Fruit fly (Drosophila melanogaster) whole organism, prepupa: Measurements from ENCODE around the gene phu.

Source experiments
- CG10669 ChIP-seq: fragments of 200-800 bp; sonication (Bioruptor generic); optimal IDR thresholded peaks from 3 replicates; lab custom pipeline; 2018; ENCODE audit warnings: missing biosample characterization, mild to moderate bottlenecking, missing genetic modification characterization, moderate library complexity
- CG4318 ChIP-seq: fragments of 200-800 bp; sonication (Bioruptor generic); optimal IDR thresholded peaks from 3 replicates; lab custom pipeline; 2017; ENCODE audit warnings: missing biosample characterization, mild to moderate bottlenecking, missing genetic modification characterization
- achi ChIP-seq: fragments of 200-800 bp; sonication (Bioruptor generic); optimal IDR thresholded peaks from 3 replicates; lab custom pipeline; 2016; ENCODE audit warnings: missing biosample characterization, missing genetic modification characterization
- cyc ChIP-seq: fragments of 200-800 bp; sonication (Bioruptor generic); optimal IDR thresholded peaks from 3 replicates; lab custom pipeline; 2016; ENCODE audit warnings: missing biosample characterization, missing genetic modification characterization

- TF ChIP-seq cyc (peak; percentile 86), CG10669 (GFP tag; lab: Kevin White, UChicago) (peak; percentile 85), CG4318 (GFP tag; lab: Kevin White, UChicago) (peak; percentile 68), achi (GFP tag; lab: Kevin White, UChicago) (no peak)
Observed at dm6 chr3R:9527907-9528842, 33.6 kb downstream of the phu start.
